Worm (Caenorhabditis elegans) whole organism, L1 larva: ENCODE results near the gene F18E3.11.
A peak's percentile ranks its signal among the peaks of the same experiment; 100 is the strongest.

Source experiments
- F16B12.6 ChIP-seq: fragments of 150-350 bp; optimal IDR thresholded peaks from 2 replicates; lab custom pipeline; 2014; ENCODE audit warnings: missing biosample characterization, missing genetic modification characterization
- aha-1 ChIP-seq: fragments of 150-350 bp; optimal IDR thresholded peaks from 2 replicates; lab custom pipeline; 2014; ENCODE audit warnings: missing biosample characterization, missing genetic modification characterization
- ama-1 ChIP-seq: fragments of 150-350 bp; optimal IDR thresholded peaks from 2 replicates; lab custom pipeline; 2014
- blmp-1 ChIP-seq: fragments of 150-350 bp; optimal IDR thresholded peaks from 2 replicates; lab custom pipeline; 2014; ENCODE audit warnings: missing biosample characterization, missing genetic modification characterization
- elt-3 ChIP-seq, 6 experiments: fragments of 150-350 bp in 1 of 6; sonication (generic microtip); optimal IDR thresholded peaks; 2 replicates each; lab custom pipeline; 2017 to 2018; ENCODE audit warnings: missing biosample characterization in 6 of 6, missing genetic modification characterization in 6 of 6, inconsistent platforms in 1 of 6
- fkh-8 ChIP-seq: sonication (generic microtip); optimal IDR thresholded peaks from 2 replicates; lab custom pipeline; 2016; ENCODE audit warnings: mild to moderate bottlenecking, missing genetic modification characterization, missing compliant biosample characterization
- lsy-2 ChIP-seq, 2 experiments: fragments of 150-350 bp; optimal IDR thresholded peaks; 2 replicates each; lab custom pipeline; 2014; ENCODE audit warnings: missing biosample characterization in 2 of 2, missing genetic modification characterization in 2 of 2
- mep-1 ChIP-seq: fragments of 150-350 bp; optimal IDR thresholded peaks from 2 replicates; lab custom pipeline; 2014; ENCODE audit warnings: missing biosample characterization, missing genetic modification characterization
- nhr-11 ChIP-seq: fragments of 150-350 bp; optimal IDR thresholded peaks from 2 replicates; lab custom pipeline; 2014; ENCODE audit warnings: missing biosample characterization, missing genetic modification characterization
- nhr-19 ChIP-seq: fragments of 200-800 bp; sonication (Bioruptor generic); conservative IDR thresholded peaks from 2 replicates; pipeline ENCODE4 v1.3.6; 2022; ENCODE audit warnings: missing genetic modification characterization, missing compliant biosample characterization
- nhr-77 ChIP-seq: fragments of 150-350 bp; optimal IDR thresholded peaks from 2 replicates; lab custom pipeline; 2014; ENCODE audit warnings: missing biosample characterization, missing genetic modification characterization
- pag-3 ChIP-seq: sonication (generic microtip); optimal IDR thresholded peaks from 2 replicates; lab custom pipeline; 2017; ENCODE audit warnings: missing genetic modification characterization, mild to moderate bottlenecking, missing compliant biosample characterization, antibody characterized with exemption, borderline replicate concordance; ENCODE audit not compliant: insufficient read depth
- sptf-1 ChIP-seq: fragments of 150-350 bp; optimal IDR thresholded peaks from 2 replicates; lab custom pipeline; 2014; ENCODE audit warnings: missing biosample characterization, missing genetic modification characterization
- unc-62 ChIP-seq: fragments of 150-350 bp; optimal IDR thresholded peaks from 2 replicates; lab custom pipeline; 2014; ENCODE audit warnings: missing biosample characterization, missing genetic modification reagents, missing genetic modification characterization

- no peak for TF ChIP-seq aha-1 (tag; lab: Kevin White, UChicago)
- TF ChIP-seq pag-3 = no peak
- TF ChIP-seq ama-1 (lab: Kevin White, UChicago) = peak; percentile 87
- peak; percentile 79 for TF ChIP-seq nhr-19 (GFP tag; lab: Robert Waterston, UW)
- no peak for TF ChIP-seq fkh-8 (tag; lab: Kevin White, UChicago)
- peak; percentile 94 for TF ChIP-seq blmp-1
- peak; percentile 58 for TF ChIP-seq mep-1 (tag; lab: Kevin White, UChicago)
- TF ChIP-seq unc-62 (GFP tag; lab: Kevin White, UChicago) = no peak
- no peak for TF ChIP-seq F16B12.6
- no peak for TF ChIP-seq sptf-1 (tag; lab: Kevin White, UChicago)
- TF ChIP-seq elt-3 (tag; optimal IDR thresholded peaks at IDR 0.05; lab: Kevin White, UChicago) = peak in 4 of 6 experiments; percentile 0 to 97 (median 50)
- TF ChIP-seq nhr-11 (tag; lab: Kevin White, UChicago) = no peak
- TF ChIP-seq lsy-2 (tag; optimal IDR thresholded peaks at IDR 0.05; lab: Kevin White, UChicago) = peak in 1 of 2 experiments; percentile 44
- TF ChIP-seq nhr-77 (tag; lab: Kevin White, UChicago) = no peak
Measured at ce11 chrV:7436911-7437310, 23.6 kb downstream of the F18E3.11 start.
